Worm (Caenorhabditis elegans) whole organism, L4/young adult: ENCODE results near the gene M7.8.

ENCODE experiments used
- W03F9.2 ChIP-seq: fragments of 150-350 bp; optimal IDR thresholded peaks from 2 replicates; lab custom pipeline; 2014; ENCODE audit warnings: missing biosample characterization, missing genetic modification characterization
- him-1 ChIP-seq: sonication (generic microtip); optimal IDR thresholded peaks from 2 replicates; lab custom pipeline; 2016; ENCODE audit warnings: missing genotype, missing genetic modification reagents, missing genetic modification characterization, missing compliant biosample characterization

DNA sequence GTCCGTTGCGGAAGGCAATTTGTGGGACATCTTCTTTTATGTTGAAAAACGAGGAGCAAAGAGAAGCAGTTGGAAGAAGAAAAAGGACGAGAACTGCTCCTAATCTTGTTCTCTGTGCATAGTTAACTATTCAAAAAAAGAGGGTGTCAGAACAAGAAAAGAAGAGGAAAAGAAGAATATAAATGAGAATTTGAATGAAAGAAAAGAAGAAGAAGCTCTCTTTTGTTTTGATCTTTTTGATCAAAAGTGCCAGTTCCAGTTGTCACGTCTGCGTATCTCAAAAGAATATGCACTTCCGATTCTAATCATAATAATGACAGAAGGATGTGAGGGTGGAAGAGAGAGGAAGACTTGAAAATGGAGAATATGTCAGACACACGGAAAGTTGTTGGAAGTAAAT is at the start of gene M7.8:
- TF ChIP-seq him-1 (tag; lab: Kevin White, UChicago) (no peak), W03F9.2 (tag; lab: Kevin White, UChicago) (no peak)
